Worm (Caenorhabditis elegans): ENCODE measurements around the gene elt-7.

DNA sequence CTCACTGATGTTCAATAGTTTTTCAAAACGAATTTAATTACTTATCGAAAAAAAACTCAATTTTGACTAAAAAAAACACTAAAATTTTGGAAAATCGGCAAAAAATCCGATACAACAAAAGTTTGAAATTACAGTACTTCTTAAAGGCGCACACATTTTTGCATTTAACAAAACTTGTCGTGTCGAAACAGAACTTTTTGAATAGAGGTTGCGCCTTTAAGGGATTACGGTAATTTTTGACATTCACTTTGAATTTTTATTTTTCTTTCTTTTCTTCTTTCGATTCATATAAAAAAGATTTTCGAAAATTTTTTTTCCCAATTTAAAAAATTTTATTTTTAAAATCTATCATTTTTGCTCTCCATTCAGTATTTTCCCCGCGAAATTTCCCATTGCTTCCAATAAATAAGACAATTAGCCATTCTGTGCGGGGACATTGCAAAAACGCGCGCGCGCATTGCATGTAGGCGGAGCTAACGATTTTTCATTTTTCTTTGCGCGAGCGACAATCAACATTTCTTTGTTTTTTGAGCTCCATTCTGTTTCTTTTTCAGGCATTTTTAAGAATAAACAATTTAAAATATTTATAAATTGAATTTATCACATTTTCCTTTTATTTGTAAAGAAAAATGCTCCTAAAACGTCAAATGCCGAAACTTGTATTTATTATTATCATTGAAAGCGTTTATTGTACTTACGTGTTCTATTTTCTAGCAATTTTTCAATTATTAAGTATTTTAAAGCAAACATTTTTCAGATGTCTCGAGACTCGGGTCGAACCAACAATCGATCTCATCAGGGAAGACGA lies 39.1 kb upstream of the elt-7 start, which contains the start of gene F39G3.3:
- TF ChIP-seq ama-1 (optimal IDR thresholded peaks at IDR 0.05): no peak
- TF ChIP-seq flt-1 (GFP tag; IDR thresholded peaks at IDR 0.05): peak; percentile 74
